Worm (Caenorhabditis elegans) whole organism, L4 larva: Measurements from ENCODE around the gene K11H12.8.

ENCODE experiments used
- mdl-1 ChIP-seq, 2 experiments: fragments of 150-350 bp in 1 of 2; sonication (generic microtip) in 1 of 2; optimal IDR thresholded peaks; 2 replicates each; lab custom pipeline; 2014 to 2017; ENCODE audit warnings: missing biosample characterization in 2 of 2, missing genetic modification characterization in 2 of 2
- unc-130 ChIP-seq: sonication (generic microtip); optimal IDR thresholded peaks from 2 replicates; lab custom pipeline; 2016; ENCODE audit warnings: missing genetic modification reagents, missing genetic modification characterization, missing compliant biosample characterization
- ztf-11 ChIP-seq: fragments of 150-350 bp; optimal IDR thresholded peaks from 2 replicates; lab custom pipeline; 2014; ENCODE audit warnings: missing biosample characterization, missing genetic modification characterization

DNA sequence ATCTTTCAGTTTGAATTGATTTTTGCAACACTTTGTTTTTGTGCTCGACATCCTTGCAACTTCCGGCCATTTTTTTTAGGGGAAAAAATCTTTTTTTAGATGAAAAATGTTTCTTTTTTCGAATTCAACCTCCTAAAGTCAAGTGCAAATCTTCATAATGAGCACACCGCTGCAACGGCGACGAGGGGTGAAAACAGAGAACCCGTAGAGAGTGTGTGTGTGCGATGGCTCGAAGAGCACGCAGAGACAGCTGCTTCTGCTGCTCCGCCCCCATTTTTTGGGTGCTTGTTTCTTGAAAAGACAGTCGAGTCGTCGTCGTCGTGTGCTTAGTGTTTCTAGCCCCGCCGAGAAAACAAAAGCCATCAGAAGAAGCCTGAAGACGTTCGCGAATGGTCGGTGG is 49.1 kb upstream of the K11H12.8 start, which contains the start of gene inx-18:
- TF ChIP-seq unc-130 (GFP tag; lab: Kevin White, UChicago) (no peak), ztf-11 (tag; lab: Kevin White, UChicago) (no peak), mdl-1 (tag; optimal IDR thresholded peaks at IDR 0.05; lab: Kevin White, UChicago) (no peak)
